Worm (Caenorhabditis elegans) whole organism, L4/young adult: Measurements from ENCODE around the gene cyn-10.

Experiments used
- W03F9.2 ChIP-seq: fragments of 150-350 bp; optimal IDR thresholded peaks from 2 replicates; lab custom pipeline; 2014; ENCODE audit warnings: missing biosample characterization, missing genetic modification characterization
- dao-5 ChIP-seq: sonication (generic microtip); optimal IDR thresholded peaks from 2 replicates; lab custom pipeline; 2016; ENCODE audit warnings: missing genotype, missing genetic modification characterization, moderate library complexity, missing compliant biosample characterization
- him-1 ChIP-seq: sonication (generic microtip); optimal IDR thresholded peaks from 2 replicates; lab custom pipeline; 2016; ENCODE audit warnings: missing genotype, missing genetic modification reagents, missing genetic modification characterization, missing compliant biosample characterization

cyn-10 gene

DNA sequence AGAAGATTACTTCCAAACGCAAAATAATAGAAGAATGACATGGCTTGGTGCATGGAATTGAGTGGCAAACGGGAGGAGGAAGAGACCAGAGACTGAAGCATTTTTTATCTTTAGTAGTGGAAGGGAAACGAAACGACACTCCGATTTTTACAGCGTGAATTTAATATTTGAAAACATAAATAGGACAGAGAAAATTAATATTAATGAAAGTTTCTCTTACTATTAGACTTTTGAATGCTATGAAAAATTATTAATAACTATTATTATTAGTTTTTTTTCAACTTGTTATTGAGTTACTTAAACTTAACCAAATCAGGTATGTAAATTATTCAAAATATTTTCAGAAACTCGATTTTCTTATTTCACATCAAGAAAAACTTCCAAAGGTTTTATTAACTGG, 33.1 kb downstream of the cyn-10 start, which contains the start of gene C44B7.7:
C44B7.7 (minus strand) TSS at position 101 of the 400 bp plus-strand sequence.
- TF ChIP-seq W03F9.2 (no peak), dao-5 (tag; lab: Kevin White, UChicago) (no peak), him-1 (tag; lab: Kevin White, UChicago) (no peak)

ce11 chrII:6877881-6878280, 35.3 kb downstream of the cyn-10 start:
- no peak for TF ChIP-seq dao-5 (tag; lab: Kevin White, UChicago)
- TF ChIP-seq him-1 (tag; lab: Kevin White, UChicago), result no peak
- no peak for TF ChIP-seq W03F9.2

ce11 chrII:6876957-6877356, 36.2 kb downstream of the cyn-10 start, which contains the start of gene slc-36.5:
slc-36.5 (minus strand) TSS chrII:6877057.
- TF ChIP-seq him-1 (tag; lab: Kevin White, UChicago), result no peak
- TF ChIP-seq W03F9.2, result no peak
- TF ChIP-seq dao-5 (tag; lab: Kevin White, UChicago), result no peak

- TF ChIP-seq him-1 (tag; lab: Kevin White, UChicago) (no peak), W03F9.2 (no peak), dao-5 (tag; lab: Kevin White, UChicago) (no peak)
These were observed 40.7 kb downstream of the cyn-10 start, which contains the start of gene C44B7.5 for ce11 chrII:6872493-6872892. C44B7.5 (minus strand) TSS chrII:6872593.

DNA sequence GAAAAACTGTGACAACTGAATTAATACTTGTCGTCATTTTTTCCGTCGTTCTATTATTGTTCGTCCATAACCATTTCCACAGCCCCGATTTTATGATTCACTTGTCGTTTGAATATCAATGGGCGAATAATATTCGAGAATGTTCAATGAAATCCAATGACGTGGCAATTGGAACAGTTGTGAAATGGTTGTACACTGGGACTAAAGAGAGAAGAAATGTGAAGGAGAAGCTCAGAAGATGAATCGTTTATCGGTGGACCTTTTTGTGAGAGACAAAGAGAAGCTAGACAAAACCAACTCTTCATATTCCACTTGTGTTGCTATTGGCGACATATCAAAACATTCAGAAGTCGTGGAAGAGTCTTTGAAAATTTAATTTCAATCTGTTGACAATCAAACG, 42.4 kb downstream of the cyn-10 start, which contains the start of gene clhm-1:
clhm-1 (minus strand) TSS at position 207 of the 400 bp plus-strand sequence.
- TF ChIP-seq W03F9.2 (no peak), him-1 (tag; lab: Kevin White, UChicago) (no peak), dao-5 (tag; lab: Kevin White, UChicago) (no peak)

- TF ChIP-seq him-1 (tag; lab: Kevin White, UChicago), result no peak
- TF ChIP-seq dao-5 (tag; lab: Kevin White, UChicago), result no peak
- TF ChIP-seq W03F9.2, result no peak
These were observed 49.5 kb downstream of the cyn-10 start, which contains the start of gene aff-1 for ce11 chrII:6863652-6864051. aff-1 (minus strand) TSS chrII:6863752.
